Worm (Caenorhabditis elegans): ENCODE data around the gene col-36.

- TF ChIP-seq ztf-11 (tag; optimal IDR thresholded peaks at IDR 0.05) (no peak), lir-3 (tag; optimal IDR thresholded peaks at IDR 0.05) (no peak), ZK546.5 (tag; optimal IDR thresholded peaks at IDR 0.05) (no peak), snpc-4 (tag; optimal IDR thresholded peaks at IDR 0.05) (no peak), zfp-2 (tag; optimal IDR thresholded peaks at IDR 0.05) (no peak), set-16 (GFP tag; IDR thresholded peaks at IDR 0.05) (no peak), nhr-77 (tag; optimal IDR thresholded peaks at IDR 0.05) (no peak), lin-13 (GFP tag; optimal IDR thresholded peaks at IDR 0.05) (no peak), php-3 (GFP tag; IDR thresholded peaks at IDR 0.05) (no peak), lim-7 (GFP tag; IDR thresholded peaks at IDR 0.05) (no peak), tra-1 (GFP tag; IDR thresholded peaks at IDR 0.05) (no peak), nhr-25 (tag; optimal IDR thresholded peaks at IDR 0.05; ENCODE audit: borderline replicate concordance, insufficient read depth) (no peak), madf-5 (GFP tag; IDR thresholded peaks at IDR 0.05) (no peak), unc-39 (tag; optimal IDR thresholded peaks at IDR 0.05) (no peak)
These were observed 36.5 kb downstream of the col-36 start, which contains the start of the genes T07F8.4 and gld-3 for ce11 chrII:7131871-7132693.
